Fruit fly (Drosophila melanogaster): ENCODE data around the gene tant.

tant gene

DNA sequence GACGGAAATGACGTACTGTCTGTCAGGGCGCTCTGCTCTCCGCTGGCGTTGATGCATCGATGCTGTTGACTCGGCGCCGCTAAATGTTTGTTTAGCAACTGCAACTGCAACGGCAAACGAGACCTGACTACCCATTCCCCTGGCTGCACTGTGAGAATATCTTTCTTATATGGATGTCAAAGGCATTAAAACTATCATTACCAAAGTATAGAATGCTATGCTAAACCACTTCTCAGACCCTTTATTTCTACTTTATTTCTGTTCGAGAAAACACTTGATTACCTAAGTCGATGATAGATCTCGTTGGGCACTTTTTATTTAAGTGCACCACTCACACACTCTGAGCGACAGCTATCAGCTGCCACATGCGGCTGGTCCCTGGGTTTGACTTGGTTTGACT, 32.8 kb upstream of the tant start (continued):
- TF ChIP-seq CG1603 (tag; optimal IDR thresholded peaks at IDR 0.05) (peak; percentile 46), wor (GFP tag; IDR thresholded peaks at IDR 0.05) (no peak), CG4424 (GFP tag; optimal IDR thresholded peaks at IDR 0.05) (no peak), Rx (GFP tag; IDR thresholded peaks at IDR 0.05) (0 out of 2 replicates have a peak, but pooled peaks have one; percentile 19), her (GFP tag; optimal IDR thresholded peaks at IDR 0.05) (no peak), Doc3 (GFP tag; IDR thresholded peaks at IDR 0.05; ENCODE audit: partially characterized antibody) (no peak), zfh2 (GFP tag; optimal IDR thresholded peaks at IDR 0.05) (no peak)

DNA sequence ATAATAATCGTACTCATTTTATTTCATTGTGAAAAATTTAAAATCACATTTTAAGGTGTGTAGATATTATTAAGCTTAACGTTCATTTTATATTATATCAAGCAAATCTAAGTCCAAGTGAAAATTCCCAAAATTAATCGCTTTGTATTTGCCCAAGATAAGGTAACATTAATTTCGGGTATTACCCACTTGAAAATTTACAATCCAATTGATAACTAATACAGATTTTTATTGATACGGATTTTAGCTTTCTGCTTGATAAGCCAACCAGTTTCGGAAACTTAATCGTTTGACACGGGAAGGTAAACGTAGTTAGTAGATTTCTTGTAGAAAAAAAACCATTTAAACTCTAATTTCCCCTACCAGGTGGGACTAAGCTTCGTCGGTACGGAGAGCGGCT, 21.9 kb upstream of the tant start:
- no peak for TF ChIP-seq MESR4 (GFP tag; optimal IDR thresholded peaks at IDR 0.05)
- TF ChIP-seq ac (GFP tag; optimal IDR thresholded peaks at IDR 0.05): no peak
- no peak for TF ChIP-seq lab (GFP tag; optimal IDR thresholded peaks at IDR 0.05)
- peak; percentile 44; the same call in 1 of the 2 replicates for TF ChIP-seq sens-2 (GFP tag; IDR thresholded peaks at IDR 0.05)
- peak; percentile 95 for TF ChIP-seq exex (tag; optimal IDR thresholded peaks at IDR 0.05)
- TF ChIP-seq CG3065 (GFP tag; optimal IDR thresholded peaks at IDR 0.05): no peak
- no peak for TF ChIP-seq Xrp1 (GFP tag; IDR thresholded peaks at IDR 0.05)
- TF ChIP-seq gfzf (GFP tag; optimal IDR thresholded peaks at IDR 0.05): no peak
- peak; percentile 26 for TF ChIP-seq sd (tag; optimal IDR thresholded peaks at IDR 0.05)
- no peak for TF ChIP-seq wor (GFP tag; IDR thresholded peaks at IDR 0.05)
- TF ChIP-seq CG9797 (GFP tag; optimal IDR thresholded peaks at IDR 0.05): no peak
- TF ChIP-seq ems (GFP tag; optimal IDR thresholded peaks at IDR 0.05): no peak
- TF ChIP-seq CG14667 (GFP tag; IDR thresholded peaks at IDR 0.05): no peak

DNA sequence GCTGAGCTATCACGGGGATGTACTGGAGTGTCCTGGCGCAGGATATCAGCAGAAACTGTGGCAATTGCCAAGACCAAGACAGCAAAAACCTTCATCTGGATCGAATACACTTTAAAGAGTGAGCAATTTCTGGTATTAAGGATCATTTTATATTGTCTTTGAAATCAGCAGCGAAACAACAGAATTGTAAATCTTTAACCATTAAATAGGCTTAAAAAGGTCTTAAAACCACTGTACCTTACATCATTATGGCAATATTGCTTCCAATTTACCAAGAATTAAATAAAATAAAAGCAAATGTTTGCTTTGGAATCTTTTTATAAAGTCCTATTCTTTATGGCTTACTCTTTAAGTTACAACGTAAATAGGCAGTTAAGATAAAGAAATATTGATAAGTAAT, 20.4 kb upstream of the tant start, which contains the start of gene CG10477:
Gene CG10477 (minus strand): TSS at position 101 of the 400 bp plus-strand sequence.
- TF ChIP-seq CHES-1-like (GFP tag; optimal IDR thresholded peaks at IDR 0.05) (no peak), disco-r (GFP tag; optimal IDR thresholded peaks at IDR 0.05) (no peak), grn (GFP tag; optimal IDR thresholded peaks at IDR 0.05) (no peak), bcd (GFP tag; optimal IDR thresholded peaks at IDR 0.05) (no peak), vvl (GFP tag; IDR thresholded peaks at IDR 0.05) (no peak), ind (GFP tag; optimal IDR thresholded peaks at IDR 0.05) (no peak), MESR4 (GFP tag; optimal IDR thresholded peaks at IDR 0.05) (no peak), CG14667 (GFP tag; IDR thresholded peaks at IDR 0.05) (no peak), BEAF-32 (GFP tag; optimal IDR thresholded peaks at IDR 0.05) (no peak), CG16863 (GFP tag; optimal IDR thresholded peaks at IDR 0.05) (no peak), CG14441 (GFP tag; IDR thresholded peaks at IDR 0.05) (no peak), CG12155 (GFP tag; optimal IDR thresholded peaks at IDR 0.05) (no peak), Hmx (GFP tag; optimal IDR thresholded peaks at IDR 0.05) (no peak), lola (GFP tag; optimal IDR thresholded peaks at IDR 0.05) (no peak), CG30020 (tag; optimal IDR thresholded peaks at IDR 0.05) (no peak), wor (GFP tag; IDR thresholded peaks at IDR 0.05) (no peak), CG10209 (GFP tag; optimal IDR thresholded peaks at IDR 0.05) (no peak), CG18262 (tag; optimal IDR thresholded peaks at IDR 0.05) (no peak)

DNA sequence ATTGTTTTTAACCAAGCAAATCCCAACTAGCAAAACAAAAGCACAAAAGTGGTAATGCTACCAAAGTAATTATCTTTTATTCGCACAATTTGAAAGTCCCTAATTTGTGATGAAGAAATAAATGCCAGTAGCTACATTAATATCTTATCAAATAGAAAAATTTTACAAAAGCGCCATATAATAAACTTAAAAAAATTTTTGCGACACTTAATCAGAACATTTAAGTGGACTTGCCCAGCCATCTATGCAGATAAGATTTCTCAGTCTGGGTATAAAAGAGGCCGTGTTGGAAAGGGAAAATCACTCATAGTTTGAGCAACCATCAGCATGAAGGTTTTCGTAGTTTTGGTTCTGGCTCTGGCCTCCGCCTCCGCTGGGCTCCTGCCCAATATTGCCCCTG, 20.0 kb upstream of the tant start, which contains the start of gene yip7:
Gene yip7 (plus strand): TSS at position 301 of the 400 bp plus-strand sequence.
- TF ChIP-seq exex (tag; optimal IDR thresholded peaks at IDR 0.05) (peak; percentile 41), disco-r (GFP tag; optimal IDR thresholded peaks at IDR 0.05) (no peak), da (GFP tag; optimal IDR thresholded peaks at IDR 0.05) (no peak)

All from whole organism, embryonic.